Worm (Caenorhabditis elegans): Measurements from ENCODE around the gene Y57G11B.3.

DNA sequence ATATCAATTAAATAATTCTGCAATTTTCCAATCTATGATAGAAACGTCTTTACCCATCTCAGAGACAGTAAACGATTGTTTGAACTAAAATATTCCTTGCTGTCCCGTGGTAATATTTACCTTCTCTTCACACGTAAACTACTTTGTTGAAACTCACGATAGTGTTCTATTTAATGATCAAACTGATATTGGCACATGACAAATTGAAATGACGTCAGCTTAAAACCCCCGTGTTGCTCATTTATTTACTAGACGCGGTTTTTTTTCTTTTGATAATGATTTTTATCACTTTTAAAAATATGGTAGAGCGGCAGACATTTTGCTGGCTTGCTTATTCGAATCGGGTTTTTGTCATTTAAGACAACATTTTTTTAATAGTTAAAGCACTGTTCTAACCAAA is 12.5 kb downstream of the Y57G11B.3 start:
- TF ChIP-seq nhr-179 (tag; optimal IDR thresholded peaks at IDR 0.05): no peak
- TF ChIP-seq K11D2.4 (GFP tag; IDR thresholded peaks at IDR 0.05): no peak
- TF ChIP-seq zfh-2 (GFP tag; conservative IDR thresholded peaks at IDR 0.05): no peak
